Worm (Caenorhabditis elegans) whole organism, L1 larva: ENCODE data around the gene T23F2.3.
A peak's percentile ranks its signal among the peaks of the same experiment; 100 is the strongest.

Experiments used
- C04F5.9 ChIP-seq: sonication (generic microtip); optimal IDR thresholded peaks from 2 replicates; lab custom pipeline; 2016; ENCODE audit warnings: missing genetic modification characterization, missing compliant biosample characterization
- C16A3.4 ChIP-seq: fragments of 150-350 bp; optimal IDR thresholded peaks from 2 replicates; lab custom pipeline; 2014; ENCODE audit warnings: missing biosample characterization, missing genetic modification characterization
- C34B4.2 ChIP-seq: sonication (generic microtip); optimal IDR thresholded peaks from 2 replicates; lab custom pipeline; 2017; ENCODE audit warnings: mild to moderate bottlenecking, missing genetic modification characterization, missing compliant biosample characterization
- Y116A8C.19 ChIP-seq: sonication (generic microtip); optimal IDR thresholded peaks from 2 replicates; lab custom pipeline; 2016; ENCODE audit warnings: missing compliant biosample characterization, missing genetic modification characterization, borderline replicate concordance
- aha-1 ChIP-seq: fragments of 150-350 bp; optimal IDR thresholded peaks from 2 replicates; lab custom pipeline; 2014; ENCODE audit warnings: missing biosample characterization, missing genetic modification characterization
- aly-2 ChIP-seq: fragments of 150-350 bp; optimal IDR thresholded peaks from 2 replicates; lab custom pipeline; 2014; ENCODE audit warnings: missing biosample characterization, missing genetic modification characterization
- blmp-1 ChIP-seq: fragments of 150-350 bp; optimal IDR thresholded peaks from 2 replicates; lab custom pipeline; 2014; ENCODE audit warnings: missing biosample characterization, missing genetic modification characterization
- ceh-63 ChIP-seq: fragments of 200-800 bp; sonication (Bioruptor generic); optimal IDR thresholded peaks from 2 replicates; lab custom pipeline; 2018; ENCODE audit warnings: mild to moderate bottlenecking, missing genetic modification characterization, missing compliant biosample characterization
- ceh-82 ChIP-seq, 3 experiments: fragments of 150-350 bp in 1 of 3; sonication (generic microtip) in 2 of 3; optimal IDR thresholded peaks; 2 replicates each; lab custom pipeline; 2014 to 2017; ENCODE audit warnings: missing biosample characterization in 3 of 3, missing genetic modification characterization in 3 of 3
- ces-1 ChIP-seq: fragments of 150-350 bp; optimal IDR thresholded peaks from 2 replicates; lab custom pipeline; 2014; ENCODE audit warnings: missing biosample characterization, missing genetic modification reagents, missing genetic modification characterization
- dpl-1 ChIP-seq, 3 experiments: fragments of 150-350 bp in 2 of 3; sonication (generic microtip) in 1 of 3; optimal IDR thresholded peaks; 2 replicates each; lab custom pipeline; 2014 to 2017; ENCODE audit warnings: missing biosample characterization in 3 of 3, missing genetic modification characterization in 3 of 3, missing genetic modification reagents in 3 of 3
- dsc-1 ChIP-seq: sonication (generic microtip); optimal IDR thresholded peaks from 2 replicates; lab custom pipeline; 2016; ENCODE audit warnings: mild to moderate bottlenecking, missing genetic modification characterization, missing compliant biosample characterization
- efl-1 ChIP-seq, 4 experiments: fragments of 150-350 bp; optimal IDR thresholded peaks in 3 of 4; peaks in 1 of 4; 1 replicate in 1 of 4; 2 replicates in 3 of 4; lab custom pipeline; 2014; ENCODE audit warnings: missing biosample characterization in 2 of 4, missing genetic modification characterization in 2 of 4, missing genetic modification reagents in 2 of 4
- egl-27 ChIP-seq, 2 experiments: fragments of 150-350 bp in 1 of 2; sonication (generic microtip); optimal IDR thresholded peaks; 3 replicates each; lab custom pipeline; 2017 to 2018; ENCODE audit warnings: missing biosample characterization in 2 of 2, missing genetic modification characterization in 2 of 2, missing genetic modification reagents in 2 of 2
- elt-2 ChIP-seq: sonication (generic microtip); optimal IDR thresholded peaks from 2 replicates; lab custom pipeline; 2016; ENCODE audit warnings: missing genetic modification characterization, mild to moderate bottlenecking, inconsistent platforms, missing compliant biosample characterization, missing genetic modification reagents
- elt-3 ChIP-seq, 6 experiments: fragments of 150-350 bp in 1 of 6; sonication (generic microtip); optimal IDR thresholded peaks; 2 replicates each; lab custom pipeline; 2017 to 2018; ENCODE audit warnings: missing biosample characterization in 6 of 6, missing genetic modification characterization in 6 of 6, inconsistent platforms in 1 of 6
- fkh-10 ChIP-seq: sonication (generic microtip); optimal IDR thresholded peaks from 2 replicates; lab custom pipeline; 2017; ENCODE audit warnings: missing biosample characterization, missing genetic modification reagents, missing genetic modification characterization
- fkh-8 ChIP-seq: sonication (generic microtip); optimal IDR thresholded peaks from 2 replicates; lab custom pipeline; 2016; ENCODE audit warnings: mild to moderate bottlenecking, missing genetic modification characterization, missing compliant biosample characterization
- irx-1 ChIP-seq: sonication (generic microtip); optimal IDR thresholded peaks from 2 replicates; lab custom pipeline; 2016; ENCODE audit warnings: missing genetic modification characterization, missing compliant biosample characterization
- jun-1 ChIP-seq: fragments of 150-350 bp; optimal IDR thresholded peaks from 2 replicates; lab custom pipeline; 2014; ENCODE audit warnings: missing biosample characterization, missing genetic modification reagents, missing genetic modification characterization
- lin-14 ChIP-seq: fragments of 200-800 bp; sonication (Bioruptor generic); optimal IDR thresholded peaks from 2 replicates; lab custom pipeline; 2018; ENCODE audit warnings: mild to moderate bottlenecking, missing genetic modification characterization, moderate library complexity, missing compliant biosample characterization
- lsy-2 ChIP-seq, 2 experiments: fragments of 150-350 bp; optimal IDR thresholded peaks; 2 replicates each; lab custom pipeline; 2014; ENCODE audit warnings: missing biosample characterization in 2 of 2, missing genetic modification characterization in 2 of 2
- mep-1 ChIP-seq: fragments of 150-350 bp; optimal IDR thresholded peaks from 2 replicates; lab custom pipeline; 2014; ENCODE audit warnings: missing biosample characterization, missing genetic modification characterization
- nhr-11 ChIP-seq: fragments of 150-350 bp; optimal IDR thresholded peaks from 2 replicates; lab custom pipeline; 2014; ENCODE audit warnings: missing biosample characterization, missing genetic modification characterization
- nhr-20 ChIP-seq: sonication (generic microtip); optimal IDR thresholded peaks from 2 replicates; lab custom pipeline; 2016; ENCODE audit warnings: mild to moderate bottlenecking, missing genetic modification characterization, missing compliant biosample characterization
- nhr-71 ChIP-seq: sonication (generic microtip); optimal IDR thresholded peaks from 2 replicates; lab custom pipeline; 2016; ENCODE audit warnings: mild to moderate bottlenecking, missing genetic modification characterization, moderate library complexity, missing compliant biosample characterization
- nhr-76 ChIP-seq: sonication (generic microtip); optimal IDR thresholded peaks from 2 replicates; lab custom pipeline; 2017; ENCODE audit warnings: missing biosample characterization, missing genetic modification characterization
- nhr-84 ChIP-seq: sonication (generic microtip); optimal IDR thresholded peaks from 2 replicates; lab custom pipeline; 2017; ENCODE audit warnings: missing biosample characterization, missing genetic modification characterization
- nhr-85 ChIP-seq: sonication (generic microtip); peaks from one replicate; lab custom pipeline; 2016; ENCODE audit warnings: missing genetic modification characterization, inconsistent platforms, missing compliant biosample characterization
- skn-1 ChIP-seq: fragments of 150-350 bp; optimal IDR thresholded peaks from 2 replicates; lab custom pipeline; 2014; ENCODE audit warnings: missing biosample characterization, missing genetic modification characterization
- snu-23 ChIP-seq: sonication (generic microtip); optimal IDR thresholded peaks from 2 replicates; lab custom pipeline; 2016; ENCODE audit warnings: missing genetic modification characterization, missing compliant biosample characterization
- sox-4 ChIP-seq: sonication (generic microtip); optimal IDR thresholded peaks from 2 replicates; lab custom pipeline; 2016; ENCODE audit warnings: missing genetic modification characterization, missing compliant biosample characterization
- sptf-1 ChIP-seq: fragments of 150-350 bp; optimal IDR thresholded peaks from 2 replicates; lab custom pipeline; 2014; ENCODE audit warnings: missing biosample characterization, missing genetic modification characterization
- swsn-7 ChIP-seq: sonication (generic microtip); optimal IDR thresholded peaks from 2 replicates; lab custom pipeline; 2016; ENCODE audit warnings: missing genetic modification characterization, missing compliant biosample characterization
- unc-30 ChIP-seq: sonication (generic microtip); optimal IDR thresholded peaks from 2 replicates; lab custom pipeline; 2017; ENCODE audit warnings: missing biosample characterization, missing genetic modification characterization
- unc-62 ChIP-seq: fragments of 150-350 bp; optimal IDR thresholded peaks from 2 replicates; lab custom pipeline; 2014; ENCODE audit warnings: missing biosample characterization, missing genetic modification reagents, missing genetic modification characterization
- xbp-1 ChIP-seq: sonication (generic microtip); optimal IDR thresholded peaks from 2 replicates; lab custom pipeline; 2016; ENCODE audit warnings: missing genetic modification characterization, missing compliant biosample characterization
- zag-1 ChIP-seq: fragments of 150-350 bp; optimal IDR thresholded peaks from 2 replicates; lab custom pipeline; 2014; ENCODE audit warnings: missing biosample characterization, missing genetic modification characterization
- zip-4 ChIP-seq: fragments of 200-800 bp; sonication (Bioruptor generic); optimal IDR thresholded peaks from 2 replicates; lab custom pipeline; 2018; ENCODE audit warnings: mild to moderate bottlenecking, missing genetic modification characterization, moderate library complexity, missing compliant biosample characterization
- ztf-11 ChIP-seq, 2 experiments: sonication (generic microtip); optimal IDR thresholded peaks; 2 replicates each; lab custom pipeline; 2016 to 2017; ENCODE audit warnings: missing genetic modification characterization in 2 of 2, missing biosample characterization in 1 of 2, missing compliant biosample characterization in 1 of 2
- ztf-4 ChIP-seq: fragments of 150-350 bp; optimal IDR thresholded peaks from 2 replicates; lab custom pipeline; 2014; ENCODE audit warnings: missing biosample characterization, missing genetic modification characterization

T23F2.3 gene

ce11 chrX:5517844-5518243 lies 5.7 kb upstream of the T23F2.3 start:
- TF ChIP-seq efl-1 (optimal IDR thresholded peaks at IDR 0.05; lab: Kevin White, UChicago) (no peak), efl-1 (GFP tag; optimal IDR thresholded peaks at IDR 0.05 in 1 of 2; lab: Kevin White, UChicago) (peak in 1 of 2 experiments; percentile 2), lin-14 (GFP tag; lab: Kevin White, UChicago) (peak; percentile 55), sox-4 (no peak), irx-1 (no peak), blmp-1 (tag; lab: Kevin White, UChicago) (peak; percentile 20), dsc-1 (tag; lab: Kevin White, UChicago) (no peak), snu-23 (GFP tag; lab: Kevin White, UChicago) (peak; percentile 4), nhr-76 (tag; lab: Kevin White, UChicago) (no peak), ceh-82 (tag; optimal IDR thresholded peaks at IDR 0.05; lab: Kevin White, UChicago) (no peak), C34B4.2 (tag; lab: Kevin White, UChicago) (no peak), dpl-1 (GFP tag; optimal IDR thresholded peaks at IDR 0.05; lab: Kevin White, UChicago) (peak in 1 of 3 experiments; percentile 1), nhr-84 (no peak), C16A3.4 (tag; lab: Kevin White, UChicago) (no peak), ztf-4 (no peak), nhr-20 (tag; lab: Kevin White, UChicago) (peak; percentile 6), nhr-11 (no peak), egl-27 (tag; optimal IDR thresholded peaks at IDR 0.05; lab: Kevin White, UChicago) (no peak), zip-4 (peak; percentile 24), nhr-85 (tag; lab: Kevin White, UChicago) (peak; percentile 81), unc-62 (GFP tag; lab: Kevin White, UChicago) (no peak), fkh-8 (tag; lab: Kevin White, UChicago) (peak; percentile 28), jun-1 (tag; lab: Kevin White, UChicago) (peak; percentile 9), Y116A8C.19 (tag; lab: Kevin White, UChicago) (no peak), nhr-71 (tag; lab: Kevin White, UChicago) (peak; percentile 17), swsn-7 (tag; lab: Kevin White, UChicago) (no peak), elt-3 (tag; optimal IDR thresholded peaks at IDR 0.05; lab: Kevin White, UChicago) (no peak), mep-1 (tag; lab: Kevin White, UChicago) (no peak), unc-30 (tag; lab: Kevin White, UChicago) (no peak), skn-1 (no peak), aly-2 (tag; lab: Kevin White, UChicago) (no peak), zag-1 (tag; lab: Kevin White, UChicago) (no peak), ztf-11 (tag; optimal IDR thresholded peaks at IDR 0.05; lab: Kevin White, UChicago) (no peak)

DNA sequence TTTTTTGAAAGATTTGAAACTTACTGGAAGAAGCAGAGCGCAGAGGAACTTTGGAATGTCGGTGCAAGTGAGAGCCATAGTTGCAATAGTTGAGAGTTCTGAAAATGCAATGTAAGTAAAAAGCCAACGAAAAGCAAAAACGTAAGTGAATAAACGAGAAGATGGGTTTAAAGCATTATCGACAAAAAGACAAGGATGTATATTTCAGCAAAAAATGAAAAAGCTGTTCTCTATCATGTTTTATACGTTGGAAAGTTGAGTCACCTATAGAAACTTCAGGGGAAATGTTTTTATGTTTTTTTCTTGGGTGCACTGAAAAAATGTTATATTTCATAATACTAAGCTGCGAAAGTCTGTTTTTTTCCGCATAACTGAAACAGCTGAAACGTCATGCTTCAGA lies 4.9 kb upstream of the T23F2.3 start, which contains the start of gene T23F2.5:
T23F2.5 (minus strand) TSS at position 101 of the 400 bp plus-strand sequence.
- TF ChIP-seq efl-1 (optimal IDR thresholded peaks at IDR 0.05; lab: Kevin White, UChicago) (no peak), efl-1 (GFP tag; optimal IDR thresholded peaks at IDR 0.05 in 1 of 2; lab: Kevin White, UChicago) (peak in 1 of 2 experiments; percentile 56), elt-2 (no peak), fkh-8 (tag; lab: Kevin White, UChicago) (peak; percentile 13), ceh-63 (no peak)

- TF ChIP-seq C16A3.4 (tag; lab: Kevin White, UChicago) (no peak), nhr-71 (tag; lab: Kevin White, UChicago) (peak; percentile 13), nhr-85 (tag; lab: Kevin White, UChicago) (peak; percentile 67), lin-14 (GFP tag; lab: Kevin White, UChicago) (peak; percentile 27), nhr-20 (tag; lab: Kevin White, UChicago) (peak; percentile 29), aha-1 (tag; lab: Kevin White, UChicago) (no peak)
Measured at ce11 chrX:5516365-5516764, 4.2 kb upstream of the T23F2.3 start.

- TF ChIP-seq fkh-10 (GFP tag; lab: Kevin White, UChicago) (peak; percentile 32), ces-1 (peak; percentile 54), lsy-2 (tag; optimal IDR thresholded peaks at IDR 0.05; lab: Kevin White, UChicago) (peak in 1 of 2 experiments; percentile 7), nhr-71 (tag; lab: Kevin White, UChicago) (peak; percentile 30), ztf-4 (no peak), xbp-1 (no peak), sptf-1 (tag; lab: Kevin White, UChicago) (no peak), lin-14 (GFP tag; lab: Kevin White, UChicago) (peak; percentile 69), C04F5.9 (no peak), ceh-82 (tag; optimal IDR thresholded peaks at IDR 0.05; lab: Kevin White, UChicago) (no peak), nhr-84 (no peak)
Measured at ce11 chrX:5515459-5515858, 3.3 kb upstream of the T23F2.3 start.
